Worm (Caenorhabditis elegans): ENCODE data around the gene C17F4.8.

ce11 chrII:3225200-3225599, 9.4 kb downstream of the C17F4.8 start, which contains the start of gene ZC239.16:
- TF ChIP-seq pag-3 (tag; optimal IDR thresholded peaks at IDR 0.05; ENCODE audit: borderline replicate concordance) (no peak), pax-1 (tag; optimal IDR thresholded peaks at IDR 0.05) (no peak), ceh-48 (tag; optimal IDR thresholded peaks at IDR 0.05) (no peak), tbx-2 (tag; optimal IDR thresholded peaks at IDR 0.05) (no peak), fax-1 (tag; optimal IDR thresholded peaks at IDR 0.05) (no peak), K02D7.2 (tag; optimal IDR thresholded peaks at IDR 0.05) (no peak), tbx-7 (tag; optimal IDR thresholded peaks at IDR 0.05) (no peak), ama-1 (optimal IDR thresholded peaks at IDR 0.05) (no peak), elt-4 (tag; optimal IDR thresholded peaks at IDR 0.05) (no peak), elt-2 (tag; optimal IDR thresholded peaks at IDR 0.05) (no peak), pat-9 (tag; optimal IDR thresholded peaks at IDR 0.05) (no peak), rnt-1 (tag; optimal IDR thresholded peaks at IDR 0.05) (no peak), hlh-6 (tag; optimal IDR thresholded peaks at IDR 0.05) (no peak), zip-5 (tag; optimal IDR thresholded peaks at IDR 0.05) (no peak)

All from whole organism, late embryonic.